Fruit fly (Drosophila melanogaster) whole organism, embryonic: ENCODE measurements around the gene Cda5.

ENCODE experiments used
- Bgb ChIP-seq: fragments of 200-800 bp; sonication (Bioruptor generic); IDR thresholded peaks from 2 replicates; pipeline ENCODE4 v1.3.6; 2022; ENCODE audit warnings: missing biosample characterization, missing genetic modification characterization; ENCODE audit not compliant: partially characterized antibody
- BtbVII ChIP-seq: fragments of 200-800 bp; sonication (Bioruptor generic); optimal IDR thresholded peaks from 3 replicates; lab custom pipeline; 2017; ENCODE audit warnings: missing biosample characterization, mild to moderate bottlenecking, missing genetic modification characterization
- Bteb2 ChIP-seq: fragments of 200-800 bp; sonication (Bioruptor generic); optimal IDR thresholded peaks from 2 replicates; lab custom pipeline; 2016; ENCODE audit warnings: missing biosample characterization, missing genetic modification characterization
- CG10274 ChIP-seq: fragments of 200-800 bp; sonication (Bioruptor generic); optimal IDR thresholded peaks from 3 replicates; lab custom pipeline; 2017; ENCODE audit warnings: missing biosample characterization, mild to moderate bottlenecking, missing genetic modification characterization
- CG10543 ChIP-seq: fragments of 200-800 bp; sonication (Bioruptor generic); optimal IDR thresholded peaks from 3 replicates; lab custom pipeline; 2017; ENCODE audit warnings: missing biosample characterization, mild to moderate bottlenecking, missing genetic modification characterization, moderate library complexity
- CG11247 ChIP-seq: fragments of 200-800 bp; sonication (Bioruptor generic); IDR thresholded peaks from 2 replicates; pipeline ENCODE4 v1.3.6; 2022; ENCODE audit warnings: missing biosample characterization, missing genetic modification characterization
- CG12219 ChIP-seq: fragments of 200-800 bp; sonication (Bioruptor generic); optimal IDR thresholded peaks from 3 replicates; lab custom pipeline; 2018; ENCODE audit warnings: missing biosample characterization, mild to moderate bottlenecking, missing genetic modification characterization
- CG13894 ChIP-seq: fragments of 200-800 bp; sonication (Bioruptor generic); optimal IDR thresholded peaks from 3 replicates; lab custom pipeline; 2018; ENCODE audit warnings: missing biosample characterization, mild to moderate bottlenecking, missing genetic modification characterization, moderate library complexity
- CG14014 ChIP-seq: fragments of 200-800 bp; sonication (Bioruptor generic); IDR thresholded peaks from 2 replicates; pipeline ENCODE4 v1.3.6; 2022; ENCODE audit warnings: missing biosample characterization, missing genetic modification characterization
- CG1603 ChIP-seq: fragments of 200-800 bp; sonication (Bioruptor generic); optimal IDR thresholded peaks from 2 replicates; lab custom pipeline; 2019; ENCODE audit warnings: missing biosample characterization, mild to moderate bottlenecking, missing genetic modification characterization, moderate library complexity
- CG18011 ChIP-seq: fragments of 200-800 bp; sonication (Bioruptor generic); optimal IDR thresholded peaks from 2 replicates; lab custom pipeline; 2017; ENCODE audit warnings: missing biosample characterization, missing genetic modification characterization, mild to moderate bottlenecking, moderate library complexity, missing genotype
- CG6765 ChIP-seq: fragments of 200-800 bp; sonication (Bioruptor generic); optimal IDR thresholded peaks from 3 replicates; lab custom pipeline; 2017; ENCODE audit warnings: missing biosample characterization, mild to moderate bottlenecking, missing genetic modification characterization
- CG7271 ChIP-seq: fragments of 200-800 bp; sonication (Bioruptor generic); optimal IDR thresholded peaks from 2 replicates; lab custom pipeline; 2018; ENCODE audit warnings: missing biosample characterization, mild to moderate bottlenecking, missing genetic modification characterization, moderate library complexity
- CG7839 ChIP-seq: fragments of 200-800 bp; sonication (Bioruptor generic); optimal IDR thresholded peaks from 3 replicates; lab custom pipeline; 2018; ENCODE audit warnings: missing biosample characterization, mild to moderate bottlenecking, missing genetic modification characterization, moderate library complexity
- CG7928 ChIP-seq: fragments of 200-800 bp; sonication (Bioruptor generic); optimal IDR thresholded peaks from 2 replicates; lab custom pipeline; 2017; ENCODE audit warnings: missing biosample characterization, mild to moderate bottlenecking, missing genetic modification characterization
- CG9215 ChIP-seq: fragments of 200-800 bp; sonication (Bioruptor generic); IDR thresholded peaks from 2 replicates; pipeline ENCODE4 v1.3.6; 2022; ENCODE audit warnings: missing biosample characterization, missing genetic modification characterization
- CG9727 ChIP-seq: fragments of 200-800 bp; sonication (Bioruptor generic); optimal IDR thresholded peaks from 3 replicates; lab custom pipeline; 2017; ENCODE audit warnings: missing biosample characterization, mild to moderate bottlenecking, missing genetic modification characterization
- CTCF ChIP-seq: fragments of 200-800 bp; sonication (Bioruptor generic); optimal IDR thresholded peaks from 2 replicates; lab custom pipeline; 2017; ENCODE audit warnings: missing biosample characterization, mild to moderate bottlenecking, missing genetic modification characterization, moderate library complexity
- Chrac-16 ChIP-seq: fragments of 200-800 bp; sonication (Bioruptor generic); optimal IDR thresholded peaks from 3 replicates; lab custom pipeline; 2016; ENCODE audit warnings: missing biosample characterization, missing genetic modification characterization
- GATAe ChIP-seq: fragments of 200-800 bp; sonication (Bioruptor generic); conservative IDR thresholded peaks from 2 replicates; pipeline ENCODE4 v1.3.6; 2022; ENCODE audit warnings: missing biosample characterization, missing genetic modification characterization
- Hsf ChIP-seq: fragments of 200-800 bp; sonication (Bioruptor generic); optimal IDR thresholded peaks from 3 replicates; lab custom pipeline; 2016; ENCODE audit warnings: missing biosample characterization, missing genetic modification characterization
- Lhr ChIP-seq: fragments of 200-800 bp; sonication (Bioruptor generic); optimal IDR thresholded peaks from 3 replicates; lab custom pipeline; 2017; ENCODE audit warnings: mild to moderate bottlenecking, missing biosample characterization, missing genetic modification reagents, missing genetic modification characterization
- Lpt ChIP-seq: fragments of >200 bp; optimal IDR thresholded peaks from 2 replicates; lab custom pipeline; 2018; ENCODE audit warnings: missing biosample characterization, missing genetic modification characterization
- Oaz ChIP-seq: fragments of 200-800 bp; sonication (Bioruptor generic); IDR thresholded peaks from 2 replicates; pipeline ENCODE4 v1.3.6; 2022; ENCODE audit warnings: missing biosample characterization, missing genetic modification characterization
- Pdp1 ChIP-seq, 2 experiments: fragments of 200-800 bp; sonication (Bioruptor generic); optimal IDR thresholded peaks; 3 replicates each; lab custom pipeline; 2016; ENCODE audit warnings: missing biosample characterization in 2 of 2, missing genetic modification characterization in 2 of 2, mild to moderate bottlenecking in 1 of 2, moderate library complexity in 1 of 2
- Sin3A ChIP-seq: fragments of >200 bp; optimal IDR thresholded peaks from 2 replicates; lab custom pipeline; 2018
- Sry-δ ChIP-seq: fragments of 200-800 bp; sonication (Bioruptor generic); optimal IDR thresholded peaks from 2 replicates; lab custom pipeline; 2016; ENCODE audit warnings: missing biosample characterization, missing genetic modification characterization
- ase ChIP-seq: fragments of 200-800 bp; sonication (Bioruptor generic); IDR thresholded peaks from 3 replicates; pipeline ENCODE4 v1.3.6; 2022; ENCODE audit warnings: missing biosample characterization, missing genetic modification characterization
- ato ChIP-seq: fragments of 200-800 bp; sonication (Bioruptor generic); IDR thresholded peaks from 2 replicates; pipeline ENCODE4 v1.3.6; 2022; ENCODE audit warnings: missing biosample characterization, missing genetic modification characterization; ENCODE audit not compliant: partially characterized antibody
- caup ChIP-seq: fragments of 200-800 bp; sonication (Bioruptor generic); optimal IDR thresholded peaks from 3 replicates; lab custom pipeline; 2017; ENCODE audit warnings: missing biosample characterization, mild to moderate bottlenecking, missing genetic modification characterization, moderate library complexity; ENCODE audit not compliant: severe bottlenecking
- cg ChIP-seq: fragments of 200-800 bp; sonication (Bioruptor generic); optimal IDR thresholded peaks from 3 replicates; lab custom pipeline; 2019; ENCODE audit warnings: missing biosample characterization, mild to moderate bottlenecking, missing genetic modification characterization, moderate library complexity
- ci ChIP-seq: fragments of 200-800 bp; sonication (Bioruptor generic); IDR thresholded peaks from 3 replicates; pipeline ENCODE4 v1.3.6; 2022; ENCODE audit warnings: missing biosample characterization, missing genetic modification characterization
- emc ChIP-seq: fragments of 200-800 bp; sonication (Bioruptor generic); optimal IDR thresholded peaks from 2 replicates; lab custom pipeline; 2016; ENCODE audit warnings: missing biosample characterization, missing genetic modification characterization
- fd3F ChIP-seq: fragments of 200-800 bp; sonication (Bioruptor generic); optimal IDR thresholded peaks from 2 replicates; lab custom pipeline; 2018; ENCODE audit warnings: missing biosample characterization, mild to moderate bottlenecking, missing genetic modification characterization, moderate library complexity
- insv ChIP-seq, 2 experiments: fragments of 200-800 bp; sonication (Bioruptor generic); optimal IDR thresholded peaks; 3 replicates each; lab custom pipeline; 2016 to 2018; ENCODE audit warnings: missing biosample characterization in 2 of 2, missing genetic modification characterization in 2 of 2
- lbe ChIP-seq: fragments of 200-800 bp; sonication (Bioruptor generic); optimal IDR thresholded peaks from 2 replicates; lab custom pipeline; 2016; ENCODE audit warnings: missing biosample characterization, mild to moderate bottlenecking, missing genetic modification characterization
- luna ChIP-seq: fragments of 200-800 bp; sonication (Bioruptor generic); optimal IDR thresholded peaks from 2 replicates; lab custom pipeline; 2016; ENCODE audit warnings: missing biosample characterization, missing genetic modification characterization
- odd ChIP-seq: fragments of 200-800 bp; sonication (Bioruptor generic); optimal IDR thresholded peaks from 2 replicates; lab custom pipeline; 2017; ENCODE audit warnings: missing biosample characterization, mild to moderate bottlenecking, missing genetic modification characterization
- pnt ChIP-seq: fragments of 200-800 bp; sonication (Bioruptor generic); optimal IDR thresholded peaks from 3 replicates; lab custom pipeline; 2016; ENCODE audit warnings: missing biosample characterization, missing genetic modification characterization
- run ChIP-seq: fragments of 200-800 bp; sonication (Bioruptor generic); optimal IDR thresholded peaks from 3 replicates; lab custom pipeline; 2018; ENCODE audit warnings: missing biosample characterization, mild to moderate bottlenecking, missing genetic modification characterization
- slp2 ChIP-seq: fragments of 200-800 bp; sonication (Bioruptor generic); optimal IDR thresholded peaks from 2 replicates; lab custom pipeline; 2016; ENCODE audit warnings: missing biosample characterization, missing genetic modification characterization
- sna ChIP-seq: fragments of 200-800 bp; sonication (Bioruptor generic); IDR thresholded peaks from 2 replicates; pipeline ENCODE4 v1.3.6; 2022; ENCODE audit warnings: missing biosample characterization, missing genetic modification characterization; ENCODE audit not compliant: partially characterized antibody
- stwl ChIP-seq: fragments of 200-800 bp; sonication (Bioruptor generic); optimal IDR thresholded peaks from 3 replicates; lab custom pipeline; 2018; ENCODE audit warnings: missing biosample characterization, mild to moderate bottlenecking, missing genetic modification characterization, moderate library complexity
- sug ChIP-seq: fragments of 200-800 bp; optimal IDR thresholded peaks from 2 replicates; lab custom pipeline; 2019; ENCODE audit warnings: missing biosample characterization, mild to moderate bottlenecking, missing genetic modification characterization, moderate library complexity
- vnd ChIP-seq: fragments of 200-800 bp; sonication (Bioruptor generic); IDR thresholded peaks from 3 replicates; pipeline ENCODE4 v1.3.6; 2022; ENCODE audit warnings: missing biosample characterization, missing genetic modification characterization; ENCODE audit not compliant: partially characterized antibody
- wor ChIP-seq: fragments of 200-800 bp; sonication (Bioruptor generic); IDR thresholded peaks from 2 replicates; pipeline ENCODE4 v1.3.6; 2022; ENCODE audit warnings: missing biosample characterization, missing genetic modification characterization

Cda5 gene

dm6 chr2L:72752-73435 lies 7.7 kb upstream of the Cda5 start (continued):
- TF ChIP-seq run (tag; lab: Kevin White, UChicago) (no peak), CG7839 (tag; lab: Kevin White, UChicago) (peak; percentile 36)

- TF ChIP-seq ci (peak; percentile 24; the same call in 1 of the 3 replicates), CG14014 (GFP tag; lab: Robert Waterston, UW) (no peak), pnt (GFP tag; lab: Kevin White, UChicago) (no peak), Bteb2 (no peak), CG10543 (GFP tag; lab: Kevin White, UChicago) (peak; percentile 20), caup (GFP tag; lab: Kevin White, UChicago) (peak; percentile 9), lbe (GFP tag; lab: Kevin White, UChicago) (peak; percentile 30), cg (peak; percentile 90), CG11247 (GFP tag; lab: Robert Waterston, UW) (no peak), odd (GFP tag; lab: Kevin White, UChicago) (no peak), Hsf (GFP tag; lab: Kevin White, UChicago) (no peak), BtbVII (GFP tag; lab: Kevin White, UChicago) (no peak), Chrac-16 (no peak), CG12219 (GFP tag; lab: Kevin White, UChicago) (no peak), CG1603 (no peak), CG7928 (no peak), Bgb (peak; percentile 53), Lhr (GFP tag; lab: Kevin White, UChicago) (no peak), Sin3A (lab: Kevin White, UChicago) (no peak), Oaz (no peak), ase (GFP tag; lab: Robert Waterston, UW) (no peak), emc (GFP tag; lab: Kevin White, UChicago) (no peak), ato (GFP tag; lab: Robert Waterston, UW) (no peak), GATAe (GFP tag; lab: Robert Waterston, UW) (peak; percentile 53), insv (GFP tag; optimal IDR thresholded peaks at IDR 0.05; lab: Kevin White, UChicago) (no peak), sug (tag; lab: Kevin White, UChicago) (peak; percentile 24), wor (no peak), CTCF (GFP tag; lab: Kevin White, UChicago) (peak; percentile 91), Lpt (GFP tag; lab: Kevin White, UChicago) (no peak), CG7271 (tag; lab: Kevin White, UChicago) (no peak), sna (GFP tag; lab: Robert Waterston, UW) (0 out of 2 replicates have a peak, but pooled peaks have one; percentile 13), stwl (tag; lab: Kevin White, UChicago) (no peak), CG18011 (GFP tag; lab: Kevin White, UChicago) (no peak), CG10274 (GFP tag; lab: Kevin White, UChicago) (no peak), CG9215 (GFP tag; lab: Robert Waterston, UW) (no peak), fd3F (GFP tag; lab: Kevin White, UChicago) (peak; percentile 8), slp2 (GFP tag; lab: Kevin White, UChicago) (no peak), Pdp1 (GFP tag; optimal IDR thresholded peaks at IDR 0.05; lab: Kevin White, UChicago) (peak in 1 of 2 experiments; percentile 88), CG6765 (GFP tag; lab: Kevin White, UChicago) (peak; percentile 14), vnd (GFP tag; lab: Robert Waterston, UW) (no peak), Sry-δ (peak; percentile 51), luna (GFP tag; lab: Kevin White, UChicago) (no peak), CG13894 (tag; lab: Kevin White, UChicago) (peak; percentile 19), CG9727 (GFP tag; lab: Kevin White, UChicago) (no peak)
These were observed 6.9 kb upstream of the Cda5 start for dm6 chr2L:71869-72751.
